Worm (Caenorhabditis elegans) whole organism, L1 larva: ENCODE results near the gene end-1.

Source experiments
- C16A3.4 ChIP-seq: fragments of 150-350 bp; optimal IDR thresholded peaks from 2 replicates; lab custom pipeline; 2014; ENCODE audit warnings: missing biosample characterization, missing genetic modification characterization
- blmp-1 ChIP-seq: fragments of 150-350 bp; optimal IDR thresholded peaks from 2 replicates; lab custom pipeline; 2014; ENCODE audit warnings: missing biosample characterization, missing genetic modification characterization
- ceh-63 ChIP-seq: fragments of 200-800 bp; sonication (Bioruptor generic); optimal IDR thresholded peaks from 2 replicates; lab custom pipeline; 2018; ENCODE audit warnings: mild to moderate bottlenecking, missing genetic modification characterization, missing compliant biosample characterization
- ceh-8 ChIP-seq: fragments of 200-800 bp; sonication (Bioruptor generic); optimal IDR thresholded peaks from 2 replicates; lab custom pipeline; 2018; ENCODE audit warnings: mild to moderate bottlenecking, missing genetic modification characterization, moderate library complexity, missing compliant biosample characterization
- ceh-82 ChIP-seq, 3 experiments: fragments of 150-350 bp in 1 of 3; sonication (generic microtip) in 2 of 3; optimal IDR thresholded peaks; 2 replicates each; lab custom pipeline; 2014 to 2017; ENCODE audit warnings: missing biosample characterization in 3 of 3, missing genetic modification characterization in 3 of 3
- ceh-88 ChIP-seq: fragments of 200-800 bp; sonication (Bioruptor generic); IDR thresholded peaks from 2 replicates; pipeline ENCODE4 v1.3.6; 2022; ENCODE audit warnings: missing genetic modification characterization, missing compliant biosample characterization
- ceh-90 ChIP-seq: sonication (generic microtip); optimal IDR thresholded peaks from 2 replicates; lab custom pipeline; 2016; ENCODE audit warnings: missing genetic modification characterization, missing compliant biosample characterization
- dpl-1 ChIP-seq, 3 experiments: fragments of 150-350 bp in 2 of 3; sonication (generic microtip) in 1 of 3; optimal IDR thresholded peaks; 2 replicates each; lab custom pipeline; 2014 to 2017; ENCODE audit warnings: missing biosample characterization in 3 of 3, missing genetic modification characterization in 3 of 3, missing genetic modification reagents in 3 of 3
- dsc-1 ChIP-seq: sonication (generic microtip); optimal IDR thresholded peaks from 2 replicates; lab custom pipeline; 2016; ENCODE audit warnings: mild to moderate bottlenecking, missing genetic modification characterization, missing compliant biosample characterization
- efl-1 ChIP-seq, 4 experiments: fragments of 150-350 bp; optimal IDR thresholded peaks in 3 of 4; peaks in 1 of 4; 1 replicate in 1 of 4; 2 replicates in 3 of 4; lab custom pipeline; 2014; ENCODE audit warnings: missing biosample characterization in 2 of 4, missing genetic modification characterization in 2 of 4, missing genetic modification reagents in 2 of 4
- efl-3 ChIP-seq: fragments of 200-800 bp; sonication (Bioruptor generic); optimal IDR thresholded peaks from 2 replicates; lab custom pipeline; 2018; ENCODE audit warnings: mild to moderate bottlenecking, missing genetic modification characterization, missing compliant biosample characterization
- egl-13 ChIP-seq: sonication (generic microtip); optimal IDR thresholded peaks from 2 replicates; lab custom pipeline; 2016; ENCODE audit warnings: missing genotype, missing genetic modification reagents, missing genetic modification characterization, missing compliant biosample characterization
- egl-27 ChIP-seq, 2 experiments: fragments of 150-350 bp in 1 of 2; sonication (generic microtip); optimal IDR thresholded peaks; 3 replicates each; lab custom pipeline; 2017 to 2018; ENCODE audit warnings: missing biosample characterization in 2 of 2, missing genetic modification characterization in 2 of 2, missing genetic modification reagents in 2 of 2
- elt-3 ChIP-seq, 6 experiments: fragments of 150-350 bp in 1 of 6; sonication (generic microtip); optimal IDR thresholded peaks; 2 replicates each; lab custom pipeline; 2017 to 2018; ENCODE audit warnings: missing biosample characterization in 6 of 6, missing genetic modification characterization in 6 of 6, inconsistent platforms in 1 of 6
- fkh-10 ChIP-seq: sonication (generic microtip); optimal IDR thresholded peaks from 2 replicates; lab custom pipeline; 2017; ENCODE audit warnings: missing biosample characterization, missing genetic modification reagents, missing genetic modification characterization
- fkh-8 ChIP-seq: sonication (generic microtip); optimal IDR thresholded peaks from 2 replicates; lab custom pipeline; 2016; ENCODE audit warnings: mild to moderate bottlenecking, missing genetic modification characterization, missing compliant biosample characterization
- fos-1 ChIP-seq: fragments of 150-350 bp; optimal IDR thresholded peaks from 2 replicates; lab custom pipeline; 2014; ENCODE audit warnings: missing biosample characterization, missing genetic modification characterization
- lin-13 ChIP-seq: fragments of 150-350 bp; optimal IDR thresholded peaks from 2 replicates; lab custom pipeline; 2014; ENCODE audit warnings: missing biosample characterization, missing genetic modification reagents, missing genetic modification characterization
- lin-14 ChIP-seq: fragments of 200-800 bp; sonication (Bioruptor generic); optimal IDR thresholded peaks from 2 replicates; lab custom pipeline; 2018; ENCODE audit warnings: mild to moderate bottlenecking, missing genetic modification characterization, moderate library complexity, missing compliant biosample characterization
- lin-35 ChIP-seq, 2 experiments: fragments of 150-350 bp; optimal IDR thresholded peaks; 2 replicates each; lab custom pipeline; 2014; ENCODE audit warnings: missing biosample characterization in 2 of 2, missing genetic modification characterization in 2 of 2, missing genetic modification reagents in 2 of 2
- lsy-2 ChIP-seq, 2 experiments: fragments of 150-350 bp; optimal IDR thresholded peaks; 2 replicates each; lab custom pipeline; 2014; ENCODE audit warnings: missing biosample characterization in 2 of 2, missing genetic modification characterization in 2 of 2
- mab-9 ChIP-seq: fragments of 200-800 bp; sonication (Bioruptor generic); IDR thresholded peaks from 2 replicates; pipeline ENCODE4 v1.3.6; 2022; ENCODE audit warnings: missing genetic modification reagents, missing genetic modification characterization, missing compliant biosample characterization
- mdl-1 ChIP-seq, 2 experiments: fragments of 150-350 bp; optimal IDR thresholded peaks; 2 replicates each; lab custom pipeline; 2014 to 2017; ENCODE audit warnings: missing biosample characterization in 2 of 2, missing genetic modification characterization in 2 of 2, inconsistent platforms in 1 of 2
- mef-2 ChIP-seq: fragments of 150-350 bp; optimal IDR thresholded peaks from 2 replicates; lab custom pipeline; 2014; ENCODE audit warnings: missing biosample characterization, missing genetic modification characterization
- mep-1 ChIP-seq: fragments of 150-350 bp; optimal IDR thresholded peaks from 2 replicates; lab custom pipeline; 2014; ENCODE audit warnings: missing biosample characterization, missing genetic modification characterization
- nhr-19 ChIP-seq: fragments of 200-800 bp; sonication (Bioruptor generic); conservative IDR thresholded peaks from 2 replicates; pipeline ENCODE4 v1.3.6; 2022; ENCODE audit warnings: missing genetic modification characterization, missing compliant biosample characterization
- nhr-20 ChIP-seq: sonication (generic microtip); optimal IDR thresholded peaks from 2 replicates; lab custom pipeline; 2016; ENCODE audit warnings: mild to moderate bottlenecking, missing genetic modification characterization, missing compliant biosample characterization
- nhr-47 ChIP-seq: sonication (generic microtip); optimal IDR thresholded peaks from 2 replicates; lab custom pipeline; 2016; ENCODE audit warnings: mild to moderate bottlenecking, missing genetic modification characterization, moderate library complexity, missing compliant biosample characterization
- nhr-71 ChIP-seq: sonication (generic microtip); optimal IDR thresholded peaks from 2 replicates; lab custom pipeline; 2016; ENCODE audit warnings: mild to moderate bottlenecking, missing genetic modification characterization, moderate library complexity, missing compliant biosample characterization
- nhr-85 ChIP-seq: sonication (generic microtip); peaks from one replicate; lab custom pipeline; 2016; ENCODE audit warnings: missing genetic modification characterization, inconsistent platforms, missing compliant biosample characterization
- nhr-90 ChIP-seq: sonication (generic microtip); optimal IDR thresholded peaks from 2 replicates; lab custom pipeline; 2016; ENCODE audit warnings: mild to moderate bottlenecking, missing genetic modification characterization, missing compliant biosample characterization; ENCODE audit not compliant: poor library complexity
- pax-3 ChIP-seq: fragments of 200-800 bp; sonication (Bioruptor generic); optimal IDR thresholded peaks from 2 replicates; lab custom pipeline; 2018; ENCODE audit warnings: mild to moderate bottlenecking, missing genetic modification characterization, moderate library complexity, missing compliant biosample characterization
- rnt-1 ChIP-seq: sonication (generic microtip); optimal IDR thresholded peaks from 2 replicates; lab custom pipeline; 2016; ENCODE audit warnings: mild to moderate bottlenecking, missing genetic modification characterization, moderate library complexity, missing compliant biosample characterization
- snpc-4 ChIP-seq: fragments of 150-350 bp; optimal IDR thresholded peaks from 2 replicates; lab custom pipeline; 2014; ENCODE audit warnings: missing biosample characterization, missing genetic modification characterization
- snu-23 ChIP-seq: sonication (generic microtip); optimal IDR thresholded peaks from 2 replicates; lab custom pipeline; 2016; ENCODE audit warnings: missing genetic modification characterization, missing compliant biosample characterization
- sox-4 ChIP-seq: sonication (generic microtip); optimal IDR thresholded peaks from 2 replicates; lab custom pipeline; 2016; ENCODE audit warnings: missing genetic modification characterization, missing compliant biosample characterization
- sptf-1 ChIP-seq: fragments of 150-350 bp; optimal IDR thresholded peaks from 2 replicates; lab custom pipeline; 2014; ENCODE audit warnings: missing biosample characterization, missing genetic modification characterization
- sup-37 ChIP-seq: fragments of 200-800 bp; sonication (Bioruptor generic); optimal IDR thresholded peaks from 2 replicates; lab custom pipeline; 2018; ENCODE audit warnings: mild to moderate bottlenecking, missing genetic modification characterization, missing compliant biosample characterization
- swsn-7 ChIP-seq: sonication (generic microtip); optimal IDR thresholded peaks from 2 replicates; lab custom pipeline; 2016; ENCODE audit warnings: missing genetic modification characterization, missing compliant biosample characterization
- unc-130 ChIP-seq: fragments of 150-350 bp; optimal IDR thresholded peaks from 2 replicates; lab custom pipeline; 2017; ENCODE audit warnings: missing biosample characterization, missing genetic modification characterization, inconsistent platforms
- unc-86 ChIP-seq: sonication (generic microtip); optimal IDR thresholded peaks from 2 replicates; lab custom pipeline; 2016; ENCODE audit warnings: missing genetic modification characterization, missing compliant biosample characterization
- ztf-11 ChIP-seq, 2 experiments: sonication (generic microtip); optimal IDR thresholded peaks; 2 replicates each; lab custom pipeline; 2016 to 2017; ENCODE audit warnings: missing genetic modification characterization in 2 of 2, missing biosample characterization in 1 of 2, missing compliant biosample characterization in 1 of 2

The end-1 gene

ce11 chrV:14001929-14002328 is 17.0 kb downstream of the end-1 start:
- TF ChIP-seq elt-3 (tag; optimal IDR thresholded peaks at IDR 0.05; lab: Kevin White, UChicago) (no peak), ceh-8 (GFP tag; lab: Kevin White, UChicago) (no peak), nhr-47 (tag; lab: Kevin White, UChicago) (no peak), pax-3 (tag; lab: Kevin White, UChicago) (no peak), efl-1 (optimal IDR thresholded peaks at IDR 0.05; lab: Kevin White, UChicago) (no peak), efl-1 (GFP tag; optimal IDR thresholded peaks at IDR 0.05 in 1 of 2; lab: Kevin White, UChicago) (peak in 1 of 2 experiments; percentile 56), lin-14 (GFP tag; lab: Kevin White, UChicago) (peak; percentile 22), sptf-1 (no peak), fkh-10 (peak; percentile 18), fkh-8 (tag; lab: Kevin White, UChicago) (no peak), ceh-88 (no peak), lin-13 (no peak), mep-1 (tag; lab: Kevin White, UChicago) (no peak), snpc-4 (tag; lab: Kevin White, UChicago) (no peak), ceh-82 (tag; optimal IDR thresholded peaks at IDR 0.05; lab: Kevin White, UChicago) (peak in 1 of 3 experiments; percentile 1), snu-23 (GFP tag; lab: Kevin White, UChicago) (no peak), egl-27 (tag; optimal IDR thresholded peaks at IDR 0.05; lab: Kevin White, UChicago) (no peak), egl-13 (tag; lab: Kevin White, UChicago) (no peak), ceh-90 (tag; lab: Kevin White, UChicago) (no peak), mdl-1 (tag; optimal IDR thresholded peaks at IDR 0.05; lab: Kevin White, UChicago) (no peak)

ce11 chrV:14002402-14002801 is 17.5 kb downstream of the end-1 start:
- TF ChIP-seq nhr-20 (tag; lab: Kevin White, UChicago) (peak; percentile 18), blmp-1 (tag; lab: Kevin White, UChicago) (peak; percentile 74), nhr-47 (tag; lab: Kevin White, UChicago) (peak; percentile 7), dsc-1 (peak; percentile 45), nhr-71 (tag; lab: Kevin White, UChicago) (peak; percentile 32), efl-1 (optimal IDR thresholded peaks at IDR 0.05; lab: Kevin White, UChicago) (peak; percentile 23 to 36), efl-1 (GFP tag; optimal IDR thresholded peaks at IDR 0.05 in 1 of 2; lab: Kevin White, UChicago) (peak in 1 of 2 experiments; percentile 92), mep-1 (tag; lab: Kevin White, UChicago) (peak; percentile 37), ceh-82 (tag; optimal IDR thresholded peaks at IDR 0.05; lab: Kevin White, UChicago) (no peak), mef-2 (tag; lab: Kevin White, UChicago) (no peak), lsy-2 (tag; optimal IDR thresholded peaks at IDR 0.05; lab: Kevin White, UChicago) (peak in 1 of 2 experiments; percentile 17), sox-4 (tag; lab: Kevin White, UChicago) (no peak), lin-14 (GFP tag; lab: Kevin White, UChicago) (peak; percentile 40), fos-1 (no peak), snu-23 (GFP tag; lab: Kevin White, UChicago) (peak; percentile 53), lin-35 (GFP tag; optimal IDR thresholded peaks at IDR 0.05; lab: Kevin White, UChicago) (peak in 1 of 2 experiments; percentile 42), nhr-85 (peak; percentile 23), fkh-10 (no peak), efl-3 (GFP tag; lab: Kevin White, UChicago) (no peak), rnt-1 (tag; lab: Kevin White, UChicago) (peak; percentile 42), snpc-4 (tag; lab: Kevin White, UChicago) (no peak), unc-130 (peak; percentile 8), unc-86 (tag; lab: Kevin White, UChicago) (no peak), swsn-7 (tag; lab: Kevin White, UChicago) (peak; percentile 2), mdl-1 (tag; optimal IDR thresholded peaks at IDR 0.05; lab: Kevin White, UChicago) (peak in 1 of 2 experiments; percentile 0)
- TF ChIP-seq, all 84 proteins: peak for 16

ce11 chrV:14003587-14004156 is 18.7 kb downstream of the end-1 start:
- TF ChIP-seq dsc-1 (peak; percentile 39), mab-9 (GFP tag; lab: Robert Waterston, UW) (peak; percentile 12; the same call in 1 of the 2 replicates), nhr-47 (tag; lab: Kevin White, UChicago) (no peak), snu-23 (GFP tag; lab: Kevin White, UChicago) (peak; percentile 1), fkh-8 (tag; lab: Kevin White, UChicago) (no peak), lsy-2 (tag; optimal IDR thresholded peaks at IDR 0.05; lab: Kevin White, UChicago) (peak in 1 of 2 experiments; percentile 36), unc-130 (peak; percentile 4), mep-1 (tag; lab: Kevin White, UChicago) (peak; percentile 14), lin-14 (GFP tag; lab: Kevin White, UChicago) (peak; percentile 70), C16A3.4 (tag; lab: Kevin White, UChicago) (peak; percentile 2), ceh-63 (GFP tag; lab: Kevin White, UChicago) (no peak), fkh-10 (peak; percentile 45), ztf-11 (tag; optimal IDR thresholded peaks at IDR 0.05; lab: Kevin White, UChicago) (no peak), blmp-1 (tag; lab: Kevin White, UChicago) (no peak), rnt-1 (tag; lab: Kevin White, UChicago) (peak; percentile 39), sup-37 (GFP tag; lab: Kevin White, UChicago) (no peak), dpl-1 (GFP tag; optimal IDR thresholded peaks at IDR 0.05; lab: Kevin White, UChicago) (no peak), nhr-90 (tag; lab: Kevin White, UChicago) (no peak), ceh-82 (tag; optimal IDR thresholded peaks at IDR 0.05; lab: Kevin White, UChicago) (peak in 1 of 3 experiments; percentile 26), nhr-19 (GFP tag; lab: Robert Waterston, UW) (peak; percentile 22), efl-3 (GFP tag; lab: Kevin White, UChicago) (no peak)
- TF ChIP-seq, all 84 proteins: peak for 12
